Fruit fly (Drosophila melanogaster) whole organism, embryonic: ENCODE data around the gene CG1628.

ENCODE experiments used
- Adf1 ChIP-seq: fragments of 200-800 bp; sonication (Bioruptor generic); IDR thresholded peaks from 2 replicates; pipeline ENCODE4 v1.3.6; 2022; ENCODE audit warnings: missing biosample characterization, missing genetic modification characterization
- CG10147 ChIP-seq: fragments of 200-800 bp; sonication (Bioruptor generic); optimal IDR thresholded peaks from 2 replicates; lab custom pipeline; 2019; ENCODE audit warnings: missing biosample characterization, mild to moderate bottlenecking, missing genetic modification characterization, moderate library complexity
- CG10543 ChIP-seq: fragments of 200-800 bp; sonication (Bioruptor generic); optimal IDR thresholded peaks from 3 replicates; lab custom pipeline; 2017; ENCODE audit warnings: missing biosample characterization, mild to moderate bottlenecking, missing genetic modification characterization, moderate library complexity
- CG11247 ChIP-seq: fragments of 200-800 bp; sonication (Bioruptor generic); IDR thresholded peaks from 2 replicates; pipeline ENCODE4 v1.3.6; 2022; ENCODE audit warnings: missing biosample characterization, missing genetic modification characterization
- CG11504 ChIP-seq: fragments of 200-800 bp; sonication (Bioruptor generic); optimal IDR thresholded peaks from 3 replicates; lab custom pipeline; 2019; ENCODE audit warnings: missing biosample characterization, mild to moderate bottlenecking, missing genetic modification characterization, moderate library complexity
- CG11560 ChIP-seq: fragments of 200-800 bp; sonication (Bioruptor generic); IDR thresholded peaks from 3 replicates; pipeline ENCODE4 v1.3.6; 2022; ENCODE audit warnings: missing biosample characterization, missing genetic modification characterization
- CG12391 ChIP-seq: fragments of 200-800 bp; sonication (Bioruptor generic); optimal IDR thresholded peaks from 3 replicates; lab custom pipeline; 2018; ENCODE audit warnings: missing biosample characterization, mild to moderate bottlenecking, missing genetic modification characterization, moderate library complexity
- CG15269 ChIP-seq: fragments of 200-800 bp; sonication (Bioruptor generic); optimal IDR thresholded peaks from 2 replicates; lab custom pipeline; 2018; ENCODE audit warnings: missing biosample characterization, mild to moderate bottlenecking, missing genetic modification characterization, moderate library complexity
- CG15696 ChIP-seq: fragments of 200-800 bp; sonication (Bioruptor generic); optimal IDR thresholded peaks from 2 replicates; lab custom pipeline; 2019; ENCODE audit warnings: missing biosample characterization, mild to moderate bottlenecking, missing genetic modification characterization, moderate library complexity
- CG1603 ChIP-seq: fragments of 200-800 bp; sonication (Bioruptor generic); optimal IDR thresholded peaks from 2 replicates; lab custom pipeline; 2019; ENCODE audit warnings: missing biosample characterization, mild to moderate bottlenecking, missing genetic modification characterization, moderate library complexity
- CG17328 ChIP-seq: fragments of 200-800 bp; sonication (Bioruptor generic); IDR thresholded peaks from 2 replicates; pipeline ENCODE4 v1.3.6; 2022; ENCODE audit warnings: missing biosample characterization, missing genetic modification characterization
- CG17359 ChIP-seq: fragments of 200-800 bp; sonication (Bioruptor generic); optimal IDR thresholded peaks from 3 replicates; lab custom pipeline; 2018; ENCODE audit warnings: missing biosample characterization, mild to moderate bottlenecking, missing genetic modification characterization, moderate library complexity
- CG17361 ChIP-seq: fragments of 200-800 bp; sonication (Bioruptor generic); IDR thresholded peaks from 3 replicates; pipeline ENCODE4 v1.3.6; 2022; ENCODE audit warnings: missing biosample characterization, missing genetic modification characterization
- CG17385 ChIP-seq: fragments of 200-800 bp; sonication (Bioruptor generic); optimal IDR thresholded peaks from 3 replicates; lab custom pipeline; 2018; ENCODE audit warnings: missing biosample characterization, mild to moderate bottlenecking, missing genetic modification characterization
- CG2199 ChIP-seq: fragments of 200-800 bp; sonication (Bioruptor generic); IDR thresholded peaks from 3 replicates; pipeline ENCODE4 v1.3.6; 2022; ENCODE audit warnings: missing biosample characterization, missing genetic modification characterization
- CG31388 ChIP-seq: fragments of 200-800 bp; sonication (Bioruptor generic); optimal IDR thresholded peaks from 2 replicates; lab custom pipeline; 2016; ENCODE audit warnings: missing biosample characterization, missing genetic modification characterization
- CG34376 ChIP-seq: fragments of 200-800 bp; sonication (Bioruptor generic); optimal IDR thresholded peaks from 2 replicates; lab custom pipeline; 2018; ENCODE audit warnings: missing biosample characterization, mild to moderate bottlenecking, missing genetic modification characterization
- CG4360 ChIP-seq: fragments of 200-800 bp; sonication (Bioruptor generic); IDR thresholded peaks from 2 replicates; pipeline ENCODE4 v1.3.6; 2022; ENCODE audit warnings: missing biosample characterization, missing genetic modification characterization
- CG5180 ChIP-seq: fragments of 200-800 bp; sonication (Bioruptor generic); optimal IDR thresholded peaks from 3 replicates; lab custom pipeline; 2017; ENCODE audit warnings: missing biosample characterization, missing genetic modification characterization, mild to moderate bottlenecking, moderate library complexity, missing genetic modification reagents
- CG7839 ChIP-seq: fragments of 200-800 bp; sonication (Bioruptor generic); optimal IDR thresholded peaks from 3 replicates; lab custom pipeline; 2018; ENCODE audit warnings: missing biosample characterization, mild to moderate bottlenecking, missing genetic modification characterization, moderate library complexity
- CG8290 ChIP-seq, 3 experiments: fragments of 200-800 bp; sonication (Bioruptor generic); optimal IDR thresholded peaks; 2 replicates each; lab custom pipeline; 2016 to 2019; ENCODE audit warnings: missing biosample characterization in 3 of 3, missing genetic modification characterization in 3 of 3, mild to moderate bottlenecking in 2 of 3, moderate library complexity in 1 of 3
- CG9215 ChIP-seq: fragments of 200-800 bp; sonication (Bioruptor generic); IDR thresholded peaks from 2 replicates; pipeline ENCODE4 v1.3.6; 2022; ENCODE audit warnings: missing biosample characterization, missing genetic modification characterization
- CG9932 ChIP-seq: fragments of 200-800 bp; sonication (Bioruptor generic); IDR thresholded peaks from 2 replicates; pipeline ENCODE4 v1.3.6; 2022; ENCODE audit warnings: missing biosample characterization, missing genetic modification characterization
- CoRest ChIP-seq: fragments of 200-800 bp; sonication (Bioruptor generic); optimal IDR thresholded peaks from 3 replicates; lab custom pipeline; 2018; ENCODE audit warnings: missing biosample characterization, mild to moderate bottlenecking, missing genetic modification characterization, moderate library complexity
- Deaf1 ChIP-seq: fragments of 200-800 bp; optimal IDR thresholded peaks from 3 replicates; lab custom pipeline; 2019; ENCODE audit warnings: missing biosample characterization, mild to moderate bottlenecking, missing genetic modification characterization, moderate library complexity
- Dip3 ChIP-seq: fragments of 200-800 bp; sonication (Bioruptor generic); optimal IDR thresholded peaks from 3 replicates; lab custom pipeline; 2016; ENCODE audit warnings: missing biosample characterization, missing genetic modification characterization
- ERR ChIP-seq: fragments of 200-800 bp; sonication (Bioruptor generic); optimal IDR thresholded peaks from 2 replicates; lab custom pipeline; 2016; ENCODE audit warnings: missing biosample characterization, missing genetic modification characterization
- Hey ChIP-seq: fragments of 200-800 bp; sonication (Bioruptor generic); optimal IDR thresholded peaks from 3 replicates; lab custom pipeline; 2018; ENCODE audit warnings: missing biosample characterization, mild to moderate bottlenecking, missing genetic modification characterization
- HmgZ ChIP-seq: fragments of 200-800 bp; sonication (Bioruptor generic); optimal IDR thresholded peaks from 2 replicates; lab custom pipeline; 2018; ENCODE audit warnings: missing biosample characterization, mild to moderate bottlenecking, missing genetic modification characterization
- Hmr ChIP-seq: fragments of 200-800 bp; sonication (Bioruptor generic); optimal IDR thresholded peaks from 3 replicates; lab custom pipeline; 2017; ENCODE audit warnings: mild to moderate bottlenecking, missing biosample characterization, missing genetic modification reagents, missing genetic modification characterization
- Hr51 ChIP-seq, 2 experiments: fragments of 200-800 bp; sonication (Bioruptor generic); optimal IDR thresholded peaks; 2 replicates in 1 of 2; 3 replicates in 1 of 2; lab custom pipeline; 2016 to 2018; ENCODE audit warnings: missing biosample characterization in 2 of 2, missing genetic modification characterization in 2 of 2, mild to moderate bottlenecking in 1 of 2, moderate library complexity in 1 of 2
- Jarid2 ChIP-seq: fragments of 200-800 bp; sonication (Bioruptor generic); optimal IDR thresholded peaks from 3 replicates; lab custom pipeline; 2017; ENCODE audit warnings: mild to moderate bottlenecking, missing biosample characterization, missing genetic modification reagents, missing genetic modification characterization
- Myb ChIP-seq: fragments of 200-800 bp; sonication (Bioruptor generic); optimal IDR thresholded peaks from 2 replicates; lab custom pipeline; 2016; ENCODE audit warnings: missing biosample characterization, missing genetic modification characterization
- NFAT ChIP-seq: fragments of 200-800 bp; sonication (Bioruptor generic); IDR thresholded peaks from 2 replicates; pipeline ENCODE4 v1.3.6; 2022; ENCODE audit warnings: missing biosample characterization, missing genetic modification characterization
- Optix ChIP-seq: fragments of 200-800 bp; sonication (Bioruptor generic); IDR thresholded peaks from 3 replicates; pipeline ENCODE4 v1.3.6; 2022; ENCODE audit warnings: missing biosample characterization, missing genetic modification characterization
- YL-1 ChIP-seq: fragments of 200-800 bp; sonication (Bioruptor generic); optimal IDR thresholded peaks from 3 replicates; lab custom pipeline; 2017; ENCODE audit warnings: missing biosample characterization, mild to moderate bottlenecking, missing genetic modification characterization
- ash1 ChIP-seq: fragments of 200-800 bp; sonication (Bioruptor generic); optimal IDR thresholded peaks from 2 replicates; lab custom pipeline; 2018; ENCODE audit warnings: missing biosample characterization, mild to moderate bottlenecking, missing genetic modification characterization
- bsh ChIP-seq, 2 experiments: fragments of 200-800 bp; sonication (Bioruptor generic); optimal IDR thresholded peaks; 2 replicates each; lab custom pipeline; 2017 to 2018; ENCODE audit warnings: mild to moderate bottlenecking in 2 of 2, missing biosample characterization in 2 of 2, missing genetic modification characterization in 2 of 2, moderate library complexity in 1 of 2
- ci ChIP-seq: fragments of 200-800 bp; sonication (Bioruptor generic); IDR thresholded peaks from 3 replicates; pipeline ENCODE4 v1.3.6; 2022; ENCODE audit warnings: missing biosample characterization, missing genetic modification characterization
- danr ChIP-seq: fragments of 200-800 bp; sonication (Bioruptor generic); IDR thresholded peaks from 2 replicates; pipeline ENCODE4 v1.3.6; 2022; ENCODE audit warnings: missing biosample characterization, missing genetic modification characterization
- grau ChIP-seq: fragments of 200-800 bp; optimal IDR thresholded peaks from 3 replicates; lab custom pipeline; 2019; ENCODE audit warnings: missing biosample characterization, mild to moderate bottlenecking, missing genetic modification characterization, moderate library complexity
- her ChIP-seq: fragments of 200-800 bp; sonication (Bioruptor generic); optimal IDR thresholded peaks from 2 replicates; lab custom pipeline; 2016; ENCODE audit warnings: missing biosample characterization, missing genetic modification characterization
- rib ChIP-seq: fragments of 200-800 bp; sonication (Bioruptor generic); IDR thresholded peaks from 2 replicates; pipeline ENCODE4 v1.3.6; 2022; ENCODE audit warnings: missing biosample characterization, missing genetic modification characterization
- row ChIP-seq: fragments of 200-800 bp; sonication (Bioruptor generic); IDR thresholded peaks from 3 replicates; pipeline ENCODE4 v1.3.6; 2022; ENCODE audit warnings: missing biosample characterization, missing genetic modification characterization
- so ChIP-seq: fragments of 200-800 bp; sonication (Bioruptor generic); IDR thresholded peaks from 3 replicates; pipeline ENCODE4 v1.3.6; 2022; ENCODE audit warnings: missing biosample characterization, missing genetic modification characterization
- stc ChIP-seq: fragments of 200-800 bp; sonication (Bioruptor generic); IDR thresholded peaks from 2 replicates; pipeline ENCODE4 v1.3.6; 2022; ENCODE audit warnings: missing biosample characterization, missing genetic modification characterization

CG1628 gene

DNA sequence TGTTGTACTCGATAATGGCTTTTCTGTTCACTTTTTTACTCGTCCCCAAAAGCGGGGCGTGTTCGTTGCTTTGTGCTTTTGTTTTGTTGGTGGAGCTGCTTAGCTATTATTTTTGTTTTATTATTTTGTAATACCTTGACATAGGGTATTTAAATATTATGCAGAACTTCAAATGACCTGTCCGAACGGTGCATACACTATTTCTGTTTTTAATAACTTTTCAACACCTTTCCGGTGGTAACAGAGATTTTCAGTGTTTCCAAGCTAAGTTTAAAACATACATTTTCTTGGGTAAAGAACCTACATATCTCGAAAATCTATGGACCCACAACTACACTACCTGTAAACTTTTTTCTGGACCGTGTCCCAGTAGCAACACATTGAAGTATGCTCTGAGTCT lies 15.1 kb downstream of the CG1628 start (continued):
- TF ChIP-seq CG11504 (tag; lab: Kevin White, UChicago): peak; percentile 66
- TF ChIP-seq danr (GFP tag; lab: Robert Waterston, UW): 0 out of 2 replicates have a peak, but pooled peaks have one; percentile 16
- 0 out of 3 replicates have a peak, but pooled peaks have one; percentile 38 for TF ChIP-seq ci
- peak; percentile 47 for TF ChIP-seq CG15269
- 0 out of 2 replicates have a peak, but pooled peaks have one; percentile 24 for TF ChIP-seq CG9215 (GFP tag; lab: Robert Waterston, UW)
- TF ChIP-seq row (GFP tag; lab: Robert Waterston, UW): peak; percentile 60
- TF ChIP-seq Myb (GFP tag; lab: Kevin White, UChicago): peak; percentile 12
- peak; percentile 56 for TF ChIP-seq Dip3
- TF ChIP-seq ash1 (GFP tag; lab: Kevin White, UChicago): no peak
- peak; percentile 28; the same call in 1 of the 2 replicates for TF ChIP-seq CG9932 (GFP tag; lab: Robert Waterston, UW)
- peak; percentile 22 for TF ChIP-seq CG17385 (GFP tag; lab: Kevin White, UChicago)
- peak; percentile 52 for TF ChIP-seq CG11247 (GFP tag; lab: Robert Waterston, UW)
- peak; percentile 20 for TF ChIP-seq CG10147 (GFP tag; lab: Kevin White, UChicago)

DNA sequence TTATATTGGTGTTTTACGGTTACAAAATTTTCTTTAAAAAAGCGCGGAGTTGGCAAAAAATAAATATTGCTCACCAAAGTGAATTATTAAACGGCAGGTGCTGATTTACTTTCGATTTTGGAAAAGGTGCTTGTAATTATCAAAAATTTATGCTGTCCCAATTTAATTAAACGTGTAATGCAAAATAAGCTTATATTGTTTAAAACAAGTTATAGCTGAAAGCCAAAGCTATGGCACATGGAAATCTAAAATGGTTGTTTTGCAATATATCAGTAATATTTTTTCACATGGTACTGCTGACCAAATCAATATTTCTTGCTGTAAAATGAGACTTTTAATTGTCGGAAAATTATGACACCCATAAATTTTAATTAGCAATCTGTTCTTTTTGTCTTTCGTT lies 16.3 kb downstream of the CG1628 start:
- no peak for TF ChIP-seq CG11504 (tag; lab: Kevin White, UChicago)
- TF ChIP-seq CG31388: no peak
- TF ChIP-seq her (GFP tag; lab: Kevin White, UChicago): no peak
- TF ChIP-seq Deaf1 (tag; lab: Kevin White, UChicago): no peak

dm6 chrX:10585158-10585634 lies 17.3 kb downstream of the CG1628 start, which contains the start of gene spri:
Gene spri, minus strand, starts transcription at chrX:10585422.
- TF ChIP-seq ERR (GFP tag; lab: Kevin White, UChicago) (no peak), CG1603 (tag; lab: Kevin White, UChicago) (peak; percentile 36), stc (GFP tag; lab: Robert Waterston, UW) (0 out of 2 replicates have a peak, but pooled peaks have one; percentile 21), Hey (tag; lab: Kevin White, UChicago) (no peak), CG2199 (GFP tag; lab: Robert Waterston, UW) (0 out of 3 replicates have a peak, but pooled peaks have one; percentile 47), bsh (GFP tag; optimal IDR thresholded peaks at IDR 0.05; lab: Kevin White, UChicago) (peak in 1 of 2 experiments; percentile 57), CG11560 (tag; lab: Robert Waterston, UW) (no peak), her (GFP tag; lab: Kevin White, UChicago) (peak; percentile 17), YL-1 (GFP tag; lab: Kevin White, UChicago) (no peak), HmgZ (tag; lab: Kevin White, UChicago) (peak; percentile 25), CG5180 (peak; percentile 97), Optix (GFP tag; lab: Robert Waterston, UW) (0 out of 3 replicates have a peak, but pooled peaks have one; percentile 18), Hr51 (GFP tag; optimal IDR thresholded peaks at IDR 0.05; lab: Kevin White, UChicago) (peak in 1 of 2 experiments; percentile 33), CG10543 (GFP tag; lab: Kevin White, UChicago) (peak; percentile 34), CoRest (no peak), NFAT (no peak), Deaf1 (tag; lab: Kevin White, UChicago) (peak; percentile 94), CG17359 (peak; percentile 14), Jarid2 (GFP tag; lab: Kevin White, UChicago) (peak; percentile 83), CG17328 (0 out of 2 replicates have a peak, but pooled peaks have one; percentile 19), Hmr (GFP tag; lab: Kevin White, UChicago) (peak; percentile 17), CG34376 (GFP tag; lab: Kevin White, UChicago) (peak; percentile 52), CG4360 (peak; percentile 89), CG7839 (no peak), rib (GFP tag; lab: Robert Waterston, UW) (0 out of 2 replicates have a peak, but pooled peaks have one; percentile 29), CG8290 (GFP tag; optimal IDR thresholded peaks at IDR 0.05; lab: Kevin White, UChicago) (no peak), CG8290 (tag; optimal IDR thresholded peaks at IDR 0.05; lab: Kevin White, UChicago) (peak in 1 of 2 experiments; percentile 47), so (GFP tag; lab: Robert Waterston, UW) (no peak), CG12391 (tag; lab: Kevin White, UChicago) (peak; percentile 7), grau (tag; lab: Kevin White, UChicago) (peak; percentile 10), CG15696 (tag; lab: Kevin White, UChicago) (no peak), Adf1 (GFP tag; lab: Robert Waterston, UW) (peak; percentile 62), CG17361 (GFP tag; lab: Robert Waterston, UW) (no peak)
